Fruit fly (Drosophila melanogaster): Measurements from ENCODE around the gene CG12316.

Gene CG12316

DNA sequence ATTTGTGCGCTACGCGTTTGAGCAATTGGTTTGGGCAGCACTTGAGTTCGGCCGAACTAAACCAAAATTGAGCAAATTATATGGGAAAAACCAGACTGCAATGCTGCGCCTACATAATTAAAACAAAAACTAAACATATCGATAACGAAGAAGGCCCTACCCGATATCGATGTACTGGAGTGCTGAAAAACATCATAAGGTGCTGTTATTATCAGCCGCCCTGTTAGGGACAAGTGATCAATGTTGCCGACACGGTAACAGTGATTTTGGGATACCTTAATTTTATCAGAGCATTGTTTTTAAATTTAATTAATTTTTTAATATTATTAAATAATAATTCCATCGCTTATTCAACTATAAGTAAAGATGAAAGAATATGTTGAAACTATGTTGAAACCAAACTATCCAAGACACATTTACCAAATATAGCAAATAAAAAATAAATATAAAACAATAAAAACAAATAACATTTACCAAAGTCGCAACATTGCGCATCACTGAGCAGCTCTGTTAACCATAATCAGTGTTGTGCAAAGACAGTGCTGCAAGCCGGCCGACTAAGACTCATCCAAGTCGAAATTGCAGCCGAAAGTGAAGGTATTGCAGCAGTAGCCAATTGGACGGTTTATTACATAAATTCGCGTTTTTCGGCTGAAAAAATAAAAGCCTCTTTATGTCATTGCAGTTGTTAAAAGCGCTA lies 42.0 kb downstream of the CG12316 start, which contains the start of the genes sstn, Plp and GlyRS (continued):
- TF ChIP-seq CG42726 (GFP tag; IDR thresholded peaks at IDR 0.05; ENCODE audit: partially characterized antibody) (no peak), CG17802 (tag; optimal IDR thresholded peaks at IDR 0.05) (no peak), CG17829 (tag; optimal IDR thresholded peaks at IDR 0.05) (peak; percentile 55), CG17612 (GFP tag; IDR thresholded peaks at IDR 0.05) (no peak), fd3F (GFP tag; optimal IDR thresholded peaks at IDR 0.05) (no peak), CG3847 (GFP tag; IDR thresholded peaks at IDR 0.05) (no peak), CG1024 (GFP tag; IDR thresholded peaks at IDR 0.05) (no peak), croc (GFP tag; conservative IDR thresholded peaks at IDR 0.05) (no peak), CG5953 (GFP tag; IDR thresholded peaks at IDR 0.05) (no peak), en (GFP tag; optimal IDR thresholded peaks at IDR 0.05) (no peak), seq (GFP tag; IDR thresholded peaks at IDR 0.05) (no peak), CG15269 (tag; optimal IDR thresholded peaks at IDR 0.05) (peak; percentile 33), bowl (GFP tag; IDR thresholded peaks at IDR 0.05) (no peak), Drgx (GFP tag; IDR thresholded peaks at IDR 0.05) (no peak), zfh1 (GFP tag; IDR thresholded peaks at IDR 0.05) (no peak), mirr (GFP tag; optimal IDR thresholded peaks at IDR 0.05) (no peak), Sox102F (GFP tag; optimal IDR thresholded peaks at IDR 0.05) (no peak), CG13624 (GFP tag; optimal IDR thresholded peaks at IDR 0.05) (no peak), grn (GFP tag; optimal IDR thresholded peaks at IDR 0.05) (no peak), sens-2 (GFP tag; IDR thresholded peaks at IDR 0.05) (no peak), Sox100B (GFP tag; optimal IDR thresholded peaks at IDR 0.05) (peak; percentile 68), psq (GFP tag; optimal IDR thresholded peaks at IDR 0.05) (no peak), dysf (GFP tag; IDR thresholded peaks at IDR 0.05) (no peak), CG7372 (GFP tag; IDR thresholded peaks at IDR 0.05) (no peak), CG14965 (GFP tag; optimal IDR thresholded peaks at IDR 0.05; ENCODE audit: borderline replicate concordance) (no peak), maf-S (GFP tag; optimal IDR thresholded peaks at IDR 0.05) (no peak), Usf (GFP tag; optimal IDR thresholded peaks at IDR 0.05) (no peak), CG10979 (tag; optimal IDR thresholded peaks at IDR 0.05) (peak; percentile 22), sens (GFP tag) (peak; percentile 60), dan (GFP tag; IDR thresholded peaks at IDR 0.05) (no peak), CG6765 (GFP tag; optimal IDR thresholded peaks at IDR 0.05) (no peak), CkIIα-i1 (GFP tag; IDR thresholded peaks at IDR 0.05) (no peak), pfk (GFP tag; optimal IDR thresholded peaks at IDR 0.05) (no peak), CG43689 (GFP tag; IDR thresholded peaks at IDR 0.05) (no peak), Hey (tag; optimal IDR thresholded peaks at IDR 0.05) (no peak), exex (tag; optimal IDR thresholded peaks at IDR 0.05) (peak; percentile 21), org-1 (GFP tag; optimal IDR thresholded peaks at IDR 0.05) (no peak), ham (GFP tag; IDR thresholded peaks at IDR 0.05) (no peak), fd102C (GFP tag; optimal IDR thresholded peaks at IDR 0.05) (no peak), CG31224 (GFP tag; IDR thresholded peaks at IDR 0.05) (no peak), CG1233 (GFP tag; optimal IDR thresholded peaks at IDR 0.05) (no peak), Fer2 (tag; optimal IDR thresholded peaks at IDR 0.05) (no peak), slp2 (GFP tag; optimal IDR thresholded peaks at IDR 0.05) (no peak), Mrtf (GFP tag; IDR thresholded peaks at IDR 0.05) (no peak), CG7839 (tag; optimal IDR thresholded peaks at IDR 0.05) (peak; percentile 57), CG6683 (GFP tag; optimal IDR thresholded peaks at IDR 0.05) (no peak), repo (GFP tag; optimal IDR thresholded peaks at IDR 0.05) (no peak), toy (GFP tag; IDR thresholded peaks at IDR 0.05) (no peak), CG1603 (tag; optimal IDR thresholded peaks at IDR 0.05) (no peak), CG31441 (GFP tag; IDR thresholded peaks at IDR 0.05) (peak; percentile 85), Doc3 (GFP tag; IDR thresholded peaks at IDR 0.05; ENCODE audit: partially characterized antibody) (no peak)
